Worm (Caenorhabditis elegans) whole organism, L1 larva: Measurements from ENCODE around the gene C03G5.14.

Source experiments
- fos-1 ChIP-seq: fragments of 150-350 bp; optimal IDR thresholded peaks from 2 replicates; lab custom pipeline; 2014; ENCODE audit warnings: missing biosample characterization, missing genetic modification characterization
- nhr-237 ChIP-seq: fragments of 150-350 bp; optimal IDR thresholded peaks from 2 replicates; lab custom pipeline; 2014; ENCODE audit warnings: missing biosample characterization, missing genetic modification characterization

ce11 chrX:8563663-8564450, 42.1 kb downstream of the C03G5.14 start:
- TF ChIP-seq fos-1 (tag; lab: Kevin White, UChicago), result no peak
- no peak for TF ChIP-seq nhr-237
